Comparison of ENCODE assay signal across 2 worm cellular contexts in genomic region chrIV:4316813-4317408, ce11.
TF ChIP-seq lines count a peak whose summit lies in the region.

Gene Y24D9B.1, plus strand, starts transcription at chrIV:4317358.

TF ChIP-seq in whole organism, L4 larva, 104 proteins besides CTCF, POLR2A, EP300 and RAD21:
- TF ChIP-seq lin-38 (GFP tag; IDR thresholded peaks at IDR 0.05; lab: Robert Waterston, UW) (peak; percentile 27), mdl-1 (tag; optimal IDR thresholded peaks at IDR 0.05; lab: Kevin White, UChicago) (no peak)

TF ChIP-seq in whole organism, young adult, 124 proteins besides CTCF, POLR2A, EP300 and RAD21:
- TF ChIP-seq Y95B8A.8 (GFP tag; IDR thresholded peaks at IDR 0.05; lab: Robert Waterston, UW) (0 out of 2 replicates have a peak, but pooled peaks have one; percentile 34), Y53G8AR.9 (GFP tag; conservative IDR thresholded peaks at IDR 0.05; lab: Robert Waterston, UW) (peak; percentile 70; the same call in 1 of the 2 replicates), snpc-1.1 (tag; optimal IDR thresholded peaks at IDR 0.05; lab: Kevin White, UChicago; ENCODE audit: insufficient read depth) (no peak), ekl-4 (GFP tag; IDR thresholded peaks at IDR 0.05; lab: Robert Waterston, UW) (peak; percentile 47; the same call in 1 of the 2 replicates), nhr-179 (tag; optimal IDR thresholded peaks at IDR 0.05; lab: Kevin White, UChicago) (no peak), nfya-2 (GFP tag; IDR thresholded peaks at IDR 0.05; lab: Robert Waterston, UW) (peak; percentile 63; the same call in 1 of the 2 replicates), F23B12.7 (tag; optimal IDR thresholded peaks at IDR 0.05; lab: Kevin White, UChicago; ENCODE audit: insufficient read depth) (no peak), F33H1.4 (GFP tag; IDR thresholded peaks at IDR 0.05; lab: Robert Waterston, UW) (peak; percentile 5; the same call in 1 of the 2 replicates), ceh-79 (tag; optimal IDR thresholded peaks at IDR 0.05; lab: Kevin White, UChicago) (no peak), madf-8 (GFP tag; conservative IDR thresholded peaks at IDR 0.05; lab: Robert Waterston, UW) (no peak), lsy-27 (tag; optimal IDR thresholded peaks at IDR 0.05; lab: Kevin White, UChicago; ENCODE audit: borderline replicate concordance, insufficient read depth) (no peak), snpc-1.3 (tag; optimal IDR thresholded peaks at IDR 0.05; lab: Kevin White, UChicago; ENCODE audit: insufficient read depth) (no peak), hsf-1 (GFP tag; IDR thresholded peaks at IDR 0.05; lab: Robert Waterston, UW) (0 out of 2 replicates have a peak, but pooled peaks have one; percentile 36), F49E8.2 (tag; optimal IDR thresholded peaks at IDR 0.05; lab: Kevin White, UChicago; ENCODE audit: insufficient read depth) (peak; percentile 3), F22D6.2 (tag; optimal IDR thresholded peaks at IDR 0.05; lab: Kevin White, UChicago) (no peak), mcd-1 (GFP tag; IDR thresholded peaks at IDR 0.05; lab: Robert Waterston, UW) (no peak), attf-6 (GFP tag; IDR thresholded peaks at IDR 0.05; lab: Robert Waterston, UW) (peak; percentile 65), dpff-1 (tag; optimal IDR thresholded peaks at IDR 0.05; lab: Kevin White, UChicago) (peak; percentile 33), aptf-2 (GFP tag; conservative IDR thresholded peaks at IDR 0.05; lab: Robert Waterston, UW) (no peak), snpc-3.4 (tag; optimal IDR thresholded peaks at IDR 0.05; lab: Kevin White, UChicago) (peak; percentile 8), ets-4 (GFP tag; optimal IDR thresholded peaks at IDR 0.05; lab: Kevin White, UChicago) (no peak), mel-28 (tag; optimal IDR thresholded peaks at IDR 0.05; lab: Kevin White, UChicago; ENCODE audit: borderline replicate concordance) (no peak), unc-130 (GFP tag; optimal IDR thresholded peaks at IDR 0.05; lab: Kevin White, UChicago) (no peak), ztf-6 (GFP tag; IDR thresholded peaks at IDR 0.05; lab: Robert Waterston, UW) (no peak), B0336.3 (GFP tag; IDR thresholded peaks at IDR 0.05; lab: Robert Waterston, UW) (0 out of 2 replicates have a peak, but pooled peaks have one; percentile 9), lsl-1 (GFP tag; optimal IDR thresholded peaks at IDR 0.05; lab: Kevin White, UChicago) (peak; percentile 8), madf-6 (GFP tag; IDR thresholded peaks at IDR 0.05; lab: Robert Waterston, UW) (peak; percentile 40; the same call in 1 of the 2 replicates), ztf-22 (GFP tag; optimal IDR thresholded peaks at IDR 0.05; lab: Kevin White, UChicago) (no peak), lin-54 (GFP tag; optimal IDR thresholded peaks at IDR 0.05; lab: Kevin White, UChicago) (peak; percentile 1), lin-26 (GFP tag; IDR thresholded peaks at IDR 0.05; lab: Robert Waterston, UW) (peak; percentile 36; the same call in 1 of the 2 replicates), lin-35 (GFP tag; optimal IDR thresholded peaks at IDR 0.05; lab: Kevin White, UChicago) (no peak), F37B4.10 (GFP tag; IDR thresholded peaks at IDR 0.05; lab: Robert Waterston, UW) (no peak), F39B2.1 (GFP tag; IDR thresholded peaks at IDR 0.05; lab: Robert Waterston, UW) (0 out of 2 replicates have a peak, but pooled peaks have one; percentile 10), pbrm-1 (GFP tag; IDR thresholded peaks at IDR 0.05; lab: Robert Waterston, UW) (0 out of 2 replicates have a peak, but pooled peaks have one; percentile 30), hlh-26 (GFP tag; conservative IDR thresholded peaks at IDR 0.05; lab: Robert Waterston, UW) (no peak)
TF ChIP-seq in whole organism, young adult: peak in this region for 17.

Comparison
In these comparisons a context has a peak if more than half of its experiments do, and no peak if none do; other contexts are left out.
1. Of the 7 proteins assayed by ChIP-seq in both whole organism, young adult and whole organism, L4 larva: peak only in whole organism, young adult: F49E8.2; only in whole organism, L4 larva: none; in both: none; in neither: 6.